Worm (Caenorhabditis elegans): ENCODE data around the gene sut-1.

sut-1 gene

ce11 chrII:1102209-1102608, 20.9 kb downstream of the sut-1 start:
- TF ChIP-seq mdl-1 (tag; optimal IDR thresholded peaks at IDR 0.05) (no peak), egl-27 (tag; optimal IDR thresholded peaks at IDR 0.05) (no peak), mml-1 (tag; optimal IDR thresholded peaks at IDR 0.05) (no peak), nfya-1 (tag; optimal IDR thresholded peaks at IDR 0.05; ENCODE audit: insufficient read depth) (no peak), snpc-4 (tag; optimal IDR thresholded peaks at IDR 0.05) (no peak), eor-1 (tag; optimal IDR thresholded peaks at IDR 0.05) (no peak), nhr-28 (tag; optimal IDR thresholded peaks at IDR 0.05) (no peak), pqm-1 (tag; optimal IDR thresholded peaks at IDR 0.05) (no peak), unc-62 (GFP tag; optimal IDR thresholded peaks at IDR 0.05) (no peak), R02D3.7 (tag; optimal IDR thresholded peaks at IDR 0.05) (no peak), elt-1 (tag; optimal IDR thresholded peaks at IDR 0.05) (no peak), zag-1 (tag; optimal IDR thresholded peaks at IDR 0.05) (no peak), nhr-11 (tag; optimal IDR thresholded peaks at IDR 0.05) (no peak), nhr-25 (tag; optimal IDR thresholded peaks at IDR 0.05) (no peak)

ce11 chrII:1101413-1101812, 21.7 kb downstream of the sut-1 start:
- TF ChIP-seq ztf-4 (tag; optimal IDR thresholded peaks at IDR 0.05) (no peak), egl-27 (tag; optimal IDR thresholded peaks at IDR 0.05) (no peak), nhr-67 (tag; optimal IDR thresholded peaks at IDR 0.05) (no peak), jun-1 (tag; optimal IDR thresholded peaks at IDR 0.05) (peak; percentile 14), ztf-11 (tag; optimal IDR thresholded peaks at IDR 0.05) (no peak), aly-2 (tag; optimal IDR thresholded peaks at IDR 0.05) (no peak), fkh-2 (tag; optimal IDR thresholded peaks at IDR 0.05) (no peak), pqm-1 (tag; optimal IDR thresholded peaks at IDR 0.05) (peak; percentile 47), elt-3 (tag; optimal IDR thresholded peaks at IDR 0.05) (no peak), mml-1 (tag; optimal IDR thresholded peaks at IDR 0.05) (no peak), elt-2 (tag; optimal IDR thresholded peaks at IDR 0.05) (peak; percentile 91), hmg-11 (tag; optimal IDR thresholded peaks at IDR 0.05) (no peak), nhr-43 (tag; optimal IDR thresholded peaks at IDR 0.05; ENCODE audit: poor library complexity, severe bottlenecking) (no peak)

- TF ChIP-seq lin-39 (tag; optimal IDR thresholded peaks at IDR 0.05) = no peak
- no peak for TF ChIP-seq nhr-12 (tag; optimal IDR thresholded peaks at IDR 0.05)
- TF ChIP-seq pqm-1 (tag; optimal IDR thresholded peaks at IDR 0.05) = no peak
- no peak for TF ChIP-seq daf-12 (tag; optimal IDR thresholded peaks at IDR 0.05)
Measured at ce11 chrII:1100719-1101118, 22.3 kb downstream of the sut-1 start, which contains the start of gene pho-14. Gene pho-14, minus strand, starts transcription at chrII:1100819.

- TF ChIP-seq nhr-43 (tag; optimal IDR thresholded peaks at IDR 0.05; ENCODE audit: poor library complexity, severe bottlenecking) (no peak), pha-4 (tag; optimal IDR thresholded peaks at IDR 0.05) (peak; percentile 5)
Measured at ce11 chrII:1091706-1092105, 31.4 kb downstream of the sut-1 start, which contains the start of gene snf-3. Gene snf-3, plus strand, starts transcription at chrII:1092006.

ce11 chrII:1090743-1091142, 32.3 kb downstream of the sut-1 start:
- TF ChIP-seq nhr-77 (tag; optimal IDR thresholded peaks at IDR 0.05) = no peak
- TF ChIP-seq elt-1 (tag; optimal IDR thresholded peaks at IDR 0.05) = no peak
- no peak for TF ChIP-seq fos-1 (tag; optimal IDR thresholded peaks at IDR 0.05)
- TF ChIP-seq nhr-76 (tag; optimal IDR thresholded peaks at IDR 0.05) = no peak
- TF ChIP-seq egl-5 (tag; optimal IDR thresholded peaks at IDR 0.05) = no peak
- no peak for TF ChIP-seq elt-2 (tag; optimal IDR thresholded peaks at IDR 0.05)
- TF ChIP-seq egl-27 (tag; optimal IDR thresholded peaks at IDR 0.05) = no peak
- peak; percentile 68 for TF ChIP-seq nhr-25 (tag; optimal IDR thresholded peaks at IDR 0.05)
- no peak for TF ChIP-seq zag-1 (tag; optimal IDR thresholded peaks at IDR 0.05)
- no peak for TF ChIP-seq unc-39 (tag; optimal IDR thresholded peaks at IDR 0.05)
- TF ChIP-seq nhr-23 (tag; optimal IDR thresholded peaks at IDR 0.05) = peak; percentile 26
- no peak for TF ChIP-seq skn-1 (tag; optimal IDR thresholded peaks at IDR 0.05)
- no peak for TF ChIP-seq daf-12 (tag; optimal IDR thresholded peaks at IDR 0.05)
- TF ChIP-seq jun-1 (tag; optimal IDR thresholded peaks at IDR 0.05) = no peak
- TF ChIP-seq ama-1 (optimal IDR thresholded peaks at IDR 0.05) = no peak
